Fruit fly (Drosophila melanogaster) whole organism, pupa: Measurements from ENCODE around the gene slmo.

Experiments
- CG10348 ChIP-seq: fragments of 200-800 bp; sonication (Bioruptor generic); IDR thresholded peaks from 2 replicates; pipeline ENCODE4 v1.3.6; 2022; ENCODE audit warnings: missing biosample characterization, missing genetic modification characterization
- CG12605 ChIP-seq: fragments of 200-800 bp; sonication (Bioruptor generic); IDR thresholded peaks from 2 replicates; pipeline ENCODE4 v1.3.6; 2022; ENCODE audit warnings: missing biosample characterization, missing genetic modification characterization
- CG13204 ChIP-seq: fragments of 200-800 bp; sonication (Bioruptor generic); optimal IDR thresholded peaks from 2 replicates; lab custom pipeline; 2018; ENCODE audit warnings: missing biosample characterization, mild to moderate bottlenecking, missing genetic modification characterization, moderate library complexity
- CG14655 ChIP-seq: fragments of 200-800 bp; sonication (Bioruptor generic); optimal IDR thresholded peaks from 3 replicates; lab custom pipeline; 2017; ENCODE audit warnings: mild to moderate bottlenecking, missing biosample characterization, missing genetic modification reagents, missing genetic modification characterization
- CG17806 ChIP-seq: fragments of 200-800 bp; sonication (Bioruptor generic); optimal IDR thresholded peaks from 2 replicates; lab custom pipeline; 2018; ENCODE audit warnings: missing biosample characterization, mild to moderate bottlenecking, missing genetic modification characterization, moderate library complexity
- CG8159 ChIP-seq: fragments of 200-800 bp; sonication (Bioruptor generic); optimal IDR thresholded peaks from 3 replicates; lab custom pipeline; 2018; ENCODE audit warnings: missing biosample characterization, mild to moderate bottlenecking, missing genetic modification characterization, moderate library complexity
- EcR ChIP-seq: fragments of 200-800 bp; sonication (Bioruptor generic); optimal IDR thresholded peaks from 3 replicates; lab custom pipeline; 2019; ENCODE audit warnings: missing biosample characterization, missing genetic modification characterization, mild to moderate bottlenecking, moderate library complexity, missing genetic modification reagents
- Ets98B ChIP-seq: fragments of 200-800 bp; sonication (Bioruptor generic); IDR thresholded peaks from 2 replicates; pipeline ENCODE4 v1.3.6; 2022; ENCODE audit warnings: missing biosample characterization, missing genetic modification characterization
- Pif1A ChIP-seq: fragments of 200-800 bp; sonication (Bioruptor generic); optimal IDR thresholded peaks from 3 replicates; lab custom pipeline; 2016; ENCODE audit warnings: missing biosample characterization, missing genetic modification characterization

- no peak for TF ChIP-seq CG17806 (tag; lab: Kevin White, UChicago)
- TF ChIP-seq CG13204 (GFP tag; lab: Kevin White, UChicago) = peak; percentile 72
- TF ChIP-seq Ets98B = peak; percentile 47; the same call in 1 of the 2 replicates
- TF ChIP-seq CG8159 (tag; lab: Kevin White, UChicago) = no peak
- no peak for TF ChIP-seq CG14655
- no peak for TF ChIP-seq CG10348 (GFP tag; lab: Robert Waterston, UW)
- peak; percentile 100 for TF ChIP-seq EcR (GFP tag; lab: Kevin White, UChicago)
- no peak for TF ChIP-seq CG12605 (GFP tag; lab: Robert Waterston, UW)
- TF ChIP-seq Pif1A (GFP tag; lab: Kevin White, UChicago) = no peak
These were observed 30.3 kb upstream of the slmo start for dm6 chr2L:6078757-6079351.
